Worm (Caenorhabditis elegans): ENCODE data around the gene mbk-1.

mbk-1 gene

ce11 chrX:14786821-14787556 lies 37.4 kb downstream of the mbk-1 start (continued):
- no peak for TF ChIP-seq Y75B8A.6 (GFP tag; IDR thresholded peaks at IDR 0.05)
- no peak for TF ChIP-seq ceh-28 (tag; optimal IDR thresholded peaks at IDR 0.05)
- TF ChIP-seq duxl-1 (tag; optimal IDR thresholded peaks at IDR 0.05; ENCODE audit: poor library complexity): no peak
- TF ChIP-seq nhr-237 (tag; optimal IDR thresholded peaks at IDR 0.05): no peak
- no peak for TF ChIP-seq lin-29 (GFP tag; IDR thresholded peaks at IDR 0.05)
- TF ChIP-seq fos-1 (tag; optimal IDR thresholded peaks at IDR 0.05): no peak
- no peak for TF ChIP-seq egl-27 (tag; optimal IDR thresholded peaks at IDR 0.05)
- TF ChIP-seq zip-2 (tag; optimal IDR thresholded peaks at IDR 0.05): no peak
- TF ChIP-seq nhr-111 (GFP tag; optimal IDR thresholded peaks at IDR 0.05): no peak
- TF ChIP-seq mes-2 (tag; optimal IDR thresholded peaks at IDR 0.05; ENCODE audit: poor library complexity, severe bottlenecking): no peak
- no peak for TF ChIP-seq zfp-2 (tag; optimal IDR thresholded peaks at IDR 0.05)
- TF ChIP-seq attf-4 (tag; optimal IDR thresholded peaks at IDR 0.05): no peak
- no peak for TF ChIP-seq ztf-7 (tag; optimal IDR thresholded peaks at IDR 0.05)
- no peak for TF ChIP-seq ZK546.5 (tag; optimal IDR thresholded peaks at IDR 0.05)
- TF ChIP-seq ceh-20 (GFP tag; IDR thresholded peaks at IDR 0.05): no peak
- TF ChIP-seq set-16 (GFP tag; IDR thresholded peaks at IDR 0.05): no peak
- no peak for TF ChIP-seq sdz-12 (GFP tag; optimal IDR thresholded peaks at IDR 0.05)
- TF ChIP-seq tra-1 (GFP tag; IDR thresholded peaks at IDR 0.05): 0 out of 2 replicates have a peak, but pooled peaks have one; percentile 35
- no peak for TF ChIP-seq lin-1 (GFP tag; IDR thresholded peaks at IDR 0.05)
- TF ChIP-seq mep-1 (tag; optimal IDR thresholded peaks at IDR 0.05): no peak
- TF ChIP-seq nhr-11 (tag; optimal IDR thresholded peaks at IDR 0.05): no peak
- no peak for TF ChIP-seq aly-2 (tag; optimal IDR thresholded peaks at IDR 0.05)
- no peak for TF ChIP-seq hmg-1.1 (GFP tag; IDR thresholded peaks at IDR 0.05)
- no peak for TF ChIP-seq lin-39 (tag; optimal IDR thresholded peaks at IDR 0.05)
- TF ChIP-seq hif-1 (tag; optimal IDR thresholded peaks at IDR 0.05): peak; percentile 34 to 74
- no peak for TF ChIP-seq nhr-76 (tag; optimal IDR thresholded peaks at IDR 0.05)
- no peak for TF ChIP-seq Y5F2A.4 (GFP tag; optimal IDR thresholded peaks at IDR 0.05)
- peak; percentile 65 for TF ChIP-seq mxl-3 (GFP tag; optimal IDR thresholded peaks at IDR 0.05)
- TF ChIP-seq hlh-30 (tag; optimal IDR thresholded peaks at IDR 0.05; ENCODE audit: insufficient read depth): peak; percentile 77
- no peak for TF ChIP-seq spr-3 (GFP tag; optimal IDR thresholded peaks at IDR 0.05)
- TF ChIP-seq F10B5.3 (tag; optimal IDR thresholded peaks at IDR 0.05): no peak
- TF ChIP-seq ama-1 (optimal IDR thresholded peaks at IDR 0.05): no peak
- TF ChIP-seq lin-15B (tag; optimal IDR thresholded peaks at IDR 0.05): no peak
- no peak for TF ChIP-seq madf-9 (GFP tag; conservative IDR thresholded peaks at IDR 0.05)
- no peak for TF ChIP-seq ceh-44 (GFP tag; IDR thresholded peaks at IDR 0.05)
- no peak for TF ChIP-seq T20F7.1 (GFP tag; optimal IDR thresholded peaks at IDR 0.05)
- TF ChIP-seq mdl-1 (tag; optimal IDR thresholded peaks at IDR 0.05): peak in 1 of 2 experiments; percentile 61
- TF ChIP-seq dve-1 (tag; optimal IDR thresholded peaks at IDR 0.05; ENCODE audit: insufficient read depth): peak; percentile 18
- TF ChIP-seq lsy-2 (tag; optimal IDR thresholded peaks at IDR 0.05): no peak
- TF ChIP-seq ZK337.2 (GFP tag; IDR thresholded peaks at IDR 0.05): no peak
- TF ChIP-seq F44E2.7 (GFP tag; IDR thresholded peaks at IDR 0.05): no peak
- TF ChIP-seq zip-11 (GFP tag; IDR thresholded peaks at IDR 0.05): no peak
- TF ChIP-seq R02D3.7 (tag; optimal IDR thresholded peaks at IDR 0.05): no peak
- no peak for TF ChIP-seq ceh-82 (tag; optimal IDR thresholded peaks at IDR 0.05)
- TF ChIP-seq ceh-32 (tag; optimal IDR thresholded peaks at IDR 0.05; ENCODE audit: poor library complexity): no peak
- TF ChIP-seq php-3 (GFP tag; IDR thresholded peaks at IDR 0.05): peak; percentile 40; the same call in 1 of the 2 replicates
- TF ChIP-seq fkh-10 (GFP tag; optimal IDR thresholded peaks at IDR 0.05): no peak
- no peak for TF ChIP-seq daf-19 (GFP tag; conservative IDR thresholded peaks at IDR 0.05)
- no peak for TF ChIP-seq nhr-77 (tag; optimal IDR thresholded peaks at IDR 0.05)
- peak; percentile 34 for TF ChIP-seq nhr-10 (tag; optimal IDR thresholded peaks at IDR 0.05)
- no peak for TF ChIP-seq Y48G9A.11 (GFP tag; IDR thresholded peaks at IDR 0.05)
